Worm (Caenorhabditis elegans) whole organism, L3 larva: ENCODE measurements around the gene K08F4.5.

Experiments
- egl-27 ChIP-seq: sonication (generic microtip); optimal IDR thresholded peaks from 4 replicates; lab custom pipeline; 2017; ENCODE audit warnings: missing biosample characterization, missing genetic modification reagents, missing genetic modification characterization
- fos-1 ChIP-seq: fragments of 150-350 bp; optimal IDR thresholded peaks from 2 replicates; lab custom pipeline; 2014; ENCODE audit warnings: missing biosample characterization, missing genetic modification characterization
- jun-1 ChIP-seq: fragments of 150-350 bp; optimal IDR thresholded peaks from 2 replicates; lab custom pipeline; 2014; ENCODE audit warnings: missing biosample characterization, missing genetic modification reagents, missing genetic modification characterization
- nhr-11 ChIP-seq: fragments of 150-350 bp; optimal IDR thresholded peaks from 2 replicates; lab custom pipeline; 2014; ENCODE audit warnings: missing biosample characterization, missing genetic modification characterization
- nhr-237 ChIP-seq: fragments of 150-350 bp; optimal IDR thresholded peaks from 2 replicates; lab custom pipeline; 2014; ENCODE audit warnings: missing biosample characterization, missing genetic modification characterization
- nhr-76 ChIP-seq: fragments of 150-350 bp; sonication (generic microtip); optimal IDR thresholded peaks from 5 replicates; lab custom pipeline; 2014; ENCODE audit warnings: missing biosample characterization, missing genetic modification characterization
- nhr-77 ChIP-seq: fragments of 150-350 bp; optimal IDR thresholded peaks from 2 replicates; lab custom pipeline; 2014; ENCODE audit warnings: missing biosample characterization, missing genetic modification characterization
- pha-4 ChIP-seq: fragments of 150-350 bp; optimal IDR thresholded peaks from 2 replicates; lab custom pipeline; 2014; ENCODE audit warnings: missing biosample characterization, missing genetic modification reagents, missing genetic modification characterization

- TF ChIP-seq egl-27 (tag; lab: Kevin White, UChicago) (no peak), nhr-77 (tag; lab: Kevin White, UChicago) (no peak), nhr-237 (tag; lab: Kevin White, UChicago) (no peak), fos-1 (tag; lab: Kevin White, UChicago) (no peak), jun-1 (tag; lab: Kevin White, UChicago) (no peak), nhr-76 (no peak), nhr-11 (no peak), pha-4 (tag; lab: Kevin White, UChicago) (no peak)
These were observed 45.4 kb downstream of the K08F4.5 start, which contains the start of gene ttbk-5 for ce11 chrIV:10090358-10090757.
